Fruit fly (Drosophila melanogaster) whole organism, embryonic: ENCODE measurements around the gene gNacalpha.
A peak's percentile ranks its signal among the peaks of the same experiment; 100 is the strongest.

Experiments used
- ATbp ChIP-seq: fragments of 200-800 bp; sonication (Bioruptor generic); optimal IDR thresholded peaks from 2 replicates; lab custom pipeline; 2017; ENCODE audit warnings: missing biosample characterization, mild to moderate bottlenecking, missing genetic modification characterization, missing genetic modification reagents
- Asciz ChIP-seq: fragments of 200-800 bp; sonication (Bioruptor generic); optimal IDR thresholded peaks from 2 replicates; lab custom pipeline; 2017; ENCODE audit warnings: missing biosample characterization, mild to moderate bottlenecking, missing genetic modification characterization, missing genetic modification reagents
- Atf6 ChIP-seq: fragments of 200-800 bp; sonication (Bioruptor generic); IDR thresholded peaks from 2 replicates; pipeline ENCODE4 v1.3.6; 2022; ENCODE audit warnings: missing biosample characterization, missing genetic modification characterization
- CG10267 ChIP-seq: fragments of 200-800 bp; sonication (Bioruptor generic); optimal IDR thresholded peaks from 2 replicates; lab custom pipeline; 2018; ENCODE audit warnings: missing biosample characterization, mild to moderate bottlenecking, missing genetic modification characterization, moderate library complexity
- CG10366 ChIP-seq: fragments of 200-800 bp; sonication (Bioruptor generic); IDR thresholded peaks from 2 replicates; pipeline ENCODE4 v1.3.6; 2022; ENCODE audit warnings: missing biosample characterization, missing genetic modification characterization
- CG11696 ChIP-seq: fragments of 200-800 bp; sonication (Bioruptor generic); IDR thresholded peaks from 2 replicates; pipeline ENCODE4 v1.3.6; 2022; ENCODE audit warnings: missing biosample characterization, missing genetic modification characterization
- CG14014 ChIP-seq: fragments of 200-800 bp; sonication (Bioruptor generic); IDR thresholded peaks from 2 replicates; pipeline ENCODE4 v1.3.6; 2022; ENCODE audit warnings: missing biosample characterization, missing genetic modification characterization
- CG14860 ChIP-seq: fragments of 200-800 bp; sonication (Bioruptor generic); IDR thresholded peaks from 3 replicates; pipeline ENCODE4 v1.3.6; 2022; ENCODE audit warnings: missing biosample characterization, missing genetic modification characterization; ENCODE audit not compliant: partially characterized antibody
- CG15011 ChIP-seq: fragments of 200-800 bp; sonication (Bioruptor generic); optimal IDR thresholded peaks from 3 replicates; lab custom pipeline; 2018; ENCODE audit warnings: missing biosample characterization, mild to moderate bottlenecking, missing genetic modification characterization
- CG2202 ChIP-seq: fragments of 200-800 bp; sonication (Bioruptor generic); optimal IDR thresholded peaks from 2 replicates; lab custom pipeline; 2018; ENCODE audit warnings: missing biosample characterization, mild to moderate bottlenecking, missing genetic modification characterization
- CG30020 ChIP-seq: fragments of 200-800 bp; optimal IDR thresholded peaks from 2 replicates; lab custom pipeline; 2019; ENCODE audit warnings: missing biosample characterization, mild to moderate bottlenecking, missing genetic modification characterization, moderate library complexity
- CG31224 ChIP-seq: fragments of 200-800 bp; sonication (Bioruptor generic); IDR thresholded peaks from 2 replicates; pipeline ENCODE4 v1.3.6; 2022; ENCODE audit warnings: missing biosample characterization, missing genetic modification characterization
- CG6272 ChIP-seq: fragments of 200-800 bp; sonication (Bioruptor generic); IDR thresholded peaks from 2 replicates; pipeline ENCODE4 v1.3.6; 2022; ENCODE audit warnings: missing biosample characterization, missing genetic modification characterization
- CG7357 ChIP-seq: fragments of 200-800 bp; sonication (Bioruptor generic); IDR thresholded peaks from 3 replicates; pipeline ENCODE4 v1.3.6; 2022; ENCODE audit warnings: missing biosample characterization, missing genetic modification characterization
- CG8924 ChIP-seq: fragments of 200-800 bp; optimal IDR thresholded peaks from 3 replicates; lab custom pipeline; 2019; ENCODE audit warnings: missing biosample characterization, mild to moderate bottlenecking, missing genetic modification characterization, moderate library complexity
- CTCF ChIP-seq: fragments of 200-800 bp; sonication (Bioruptor generic); optimal IDR thresholded peaks from 2 replicates; lab custom pipeline; 2017; ENCODE audit warnings: missing biosample characterization, mild to moderate bottlenecking, missing genetic modification characterization, moderate library complexity
- D ChIP-seq, 2 experiments: fragments of 200-800 bp in 1 of 2; fragments of >200 bp in 1 of 2; sonication (Bioruptor generic) in 1 of 2; optimal IDR thresholded peaks; 2 replicates in 1 of 2; 3 replicates in 1 of 2; lab custom pipeline; 2017; ENCODE audit warnings: mild to moderate bottlenecking in 1 of 2, missing biosample characterization in 1 of 2, missing genetic modification characterization in 1 of 2, missing genetic modification reagents in 1 of 2
- D19A ChIP-seq: fragments of 200-800 bp; optimal IDR thresholded peaks from 3 replicates; lab custom pipeline; 2019; ENCODE audit warnings: missing biosample characterization, mild to moderate bottlenecking, missing genetic modification characterization, moderate library complexity
- Dek ChIP-seq: fragments of 200-800 bp; sonication (Bioruptor generic); optimal IDR thresholded peaks from 3 replicates; lab custom pipeline; 2019; ENCODE audit warnings: missing biosample characterization, mild to moderate bottlenecking, missing genetic modification characterization, moderate library complexity
- Dfd ChIP-seq, 2 experiments: fragments of >200 bp; optimal IDR thresholded peaks; 2 replicates each; lab custom pipeline; 2017; ENCODE audit warnings: missing biosample characterization in 2 of 2, missing genetic modification characterization in 2 of 2
- Dip2 ChIP-seq: fragments of 200-800 bp; sonication (Bioruptor generic); IDR thresholded peaks from 2 replicates; pipeline ENCODE4 v1.3.6; 2022; ENCODE audit warnings: missing biosample characterization, missing genetic modification characterization
- Dip3 ChIP-seq: fragments of 200-800 bp; sonication (Bioruptor generic); optimal IDR thresholded peaks from 3 replicates; lab custom pipeline; 2016; ENCODE audit warnings: missing biosample characterization, missing genetic modification characterization
- Fer2 ChIP-seq: fragments of 200-800 bp; sonication (Bioruptor generic); optimal IDR thresholded peaks from 2 replicates; lab custom pipeline; 2018; ENCODE audit warnings: missing biosample characterization, mild to moderate bottlenecking, missing genetic modification characterization, moderate library complexity
- Gug ChIP-seq: fragments of 200-800 bp; sonication (Bioruptor generic); IDR thresholded peaks from 4 replicates; pipeline ENCODE4 v1.3.6; 2022; ENCODE audit warnings: missing biosample characterization, missing genetic modification characterization
- Hr3 ChIP-seq: fragments of 200-800 bp; sonication (Bioruptor generic); optimal IDR thresholded peaks from 3 replicates; lab custom pipeline; 2016; ENCODE audit warnings: missing biosample characterization, missing genetic modification characterization
- Hr78 ChIP-seq, 2 experiments: fragments of 200-800 bp in 1 of 2; fragments of >200 bp in 1 of 2; sonication (Bioruptor generic) in 1 of 2; optimal IDR thresholded peaks; 2 replicates each; lab custom pipeline; 2017 to 2019; ENCODE audit warnings: missing biosample characterization in 2 of 2, missing genetic modification characterization in 2 of 2, mild to moderate bottlenecking in 1 of 2, moderate library complexity in 1 of 2
- ash1 ChIP-seq: fragments of 200-800 bp; sonication (Bioruptor generic); optimal IDR thresholded peaks from 2 replicates; lab custom pipeline; 2018; ENCODE audit warnings: missing biosample characterization, mild to moderate bottlenecking, missing genetic modification characterization
- bcd ChIP-seq: fragments of 200-800 bp; sonication (Bioruptor generic); optimal IDR thresholded peaks from 2 replicates; lab custom pipeline; 2017; ENCODE audit warnings: missing biosample characterization, mild to moderate bottlenecking, missing genetic modification characterization
- br ChIP-seq: fragments of >200 bp; optimal IDR thresholded peaks from 2 replicates; lab custom pipeline; 2017
- bsh ChIP-seq, 2 experiments: fragments of 200-800 bp; sonication (Bioruptor generic); optimal IDR thresholded peaks; 2 replicates each; lab custom pipeline; 2017 to 2018; ENCODE audit warnings: mild to moderate bottlenecking in 2 of 2, missing biosample characterization in 2 of 2, missing genetic modification characterization in 2 of 2, moderate library complexity in 1 of 2
- caup ChIP-seq: fragments of 200-800 bp; sonication (Bioruptor generic); optimal IDR thresholded peaks from 3 replicates; lab custom pipeline; 2017; ENCODE audit warnings: missing biosample characterization, mild to moderate bottlenecking, missing genetic modification characterization, moderate library complexity; ENCODE audit not compliant: severe bottlenecking
- cg ChIP-seq: fragments of 200-800 bp; sonication (Bioruptor generic); optimal IDR thresholded peaks from 3 replicates; lab custom pipeline; 2019; ENCODE audit warnings: missing biosample characterization, mild to moderate bottlenecking, missing genetic modification characterization, moderate library complexity
- crc ChIP-seq: fragments of 200-800 bp; sonication (Bioruptor generic); optimal IDR thresholded peaks from 2 replicates; lab custom pipeline; 2016; ENCODE audit warnings: missing biosample characterization, missing genetic modification characterization
- croc ChIP-seq: fragments of 200-800 bp; sonication (Bioruptor generic); conservative IDR thresholded peaks from 3 replicates; pipeline ENCODE4 v1.3.6; 2022; ENCODE audit warnings: missing biosample characterization, missing genetic modification characterization
- dpn ChIP-seq, 2 experiments: fragments of 200-800 bp; sonication (Bioruptor generic); optimal IDR thresholded peaks; 3 replicates each; lab custom pipeline; 2016; ENCODE audit warnings: missing biosample characterization in 2 of 2, missing genetic modification characterization in 2 of 2
- fd3F ChIP-seq: fragments of 200-800 bp; sonication (Bioruptor generic); optimal IDR thresholded peaks from 2 replicates; lab custom pipeline; 2018; ENCODE audit warnings: missing biosample characterization, mild to moderate bottlenecking, missing genetic modification characterization, moderate library complexity
- grau ChIP-seq: fragments of 200-800 bp; optimal IDR thresholded peaks from 3 replicates; lab custom pipeline; 2019; ENCODE audit warnings: missing biosample characterization, mild to moderate bottlenecking, missing genetic modification characterization, moderate library complexity
- kay ChIP-seq: fragments of 200-800 bp; sonication (Bioruptor generic); optimal IDR thresholded peaks from 2 replicates; lab custom pipeline; 2016; ENCODE audit warnings: missing biosample characterization, missing genetic modification characterization
- knrl ChIP-seq: fragments of 200-800 bp; sonication (Bioruptor generic); IDR thresholded peaks from 3 replicates; pipeline ENCODE4 v1.3.6; 2022; ENCODE audit warnings: missing biosample characterization, missing genetic modification characterization; ENCODE audit not compliant: partially characterized antibody
- lola ChIP-seq, 3 experiments: fragments of >200 bp in 2 of 3; fragments of 200-800 bp in 1 of 3; sonication (Bioruptor generic) in 1 of 3; optimal IDR thresholded peaks; 2 replicates each; lab custom pipeline; 2017 to 2019; ENCODE audit warnings: missing biosample characterization in 3 of 3, missing genetic modification characterization in 3 of 3, mild to moderate bottlenecking in 1 of 3, moderate library complexity in 1 of 3
- nerfin-2 ChIP-seq: fragments of 200-800 bp; sonication (Bioruptor generic); IDR thresholded peaks from 2 replicates; pipeline ENCODE4 v1.3.6; 2022; ENCODE audit warnings: missing biosample characterization, missing genetic modification characterization; ENCODE audit not compliant: partially characterized antibody
- sd ChIP-seq: fragments of 200-800 bp; sonication (Bioruptor generic); optimal IDR thresholded peaks from 3 replicates; lab custom pipeline; 2018; ENCODE audit warnings: missing biosample characterization, mild to moderate bottlenecking, missing genetic modification characterization, moderate library complexity
- sens-2 ChIP-seq: fragments of 200-800 bp; sonication (Bioruptor generic); IDR thresholded peaks from 2 replicates; pipeline ENCODE4 v1.3.6; 2022; ENCODE audit warnings: missing biosample characterization, missing genetic modification characterization
- stwl ChIP-seq: fragments of 200-800 bp; sonication (Bioruptor generic); optimal IDR thresholded peaks from 3 replicates; lab custom pipeline; 2018; ENCODE audit warnings: missing biosample characterization, mild to moderate bottlenecking, missing genetic modification characterization, moderate library complexity
- sug ChIP-seq: fragments of 200-800 bp; optimal IDR thresholded peaks from 2 replicates; lab custom pipeline; 2019; ENCODE audit warnings: missing biosample characterization, mild to moderate bottlenecking, missing genetic modification characterization, moderate library complexity
- tx ChIP-seq: fragments of 200-800 bp; sonication (Bioruptor generic); optimal IDR thresholded peaks from 2 replicates; lab custom pipeline; 2016; ENCODE audit warnings: missing biosample characterization, missing genetic modification characterization
- yki ChIP-seq: fragments of >200 bp; optimal IDR thresholded peaks from 3 replicates; lab custom pipeline; 2018
- z ChIP-seq: fragments of 200-800 bp; sonication (Bioruptor generic); IDR thresholded peaks from 3 replicates; pipeline ENCODE4 v1.3.6; 2022; ENCODE audit warnings: missing biosample characterization, missing genetic modification characterization
- zfh1 ChIP-seq: fragments of 200-800 bp; sonication (Bioruptor generic); IDR thresholded peaks from 3 replicates; pipeline ENCODE4 v1.3.6; 2022; ENCODE audit warnings: missing biosample characterization, missing genetic modification characterization
- zfh2 ChIP-seq: fragments of 200-800 bp; sonication (Bioruptor generic); optimal IDR thresholded peaks from 2 replicates; lab custom pipeline; 2016; ENCODE audit warnings: missing biosample characterization, missing genetic modification characterization

Gene gNacalpha

DNA sequence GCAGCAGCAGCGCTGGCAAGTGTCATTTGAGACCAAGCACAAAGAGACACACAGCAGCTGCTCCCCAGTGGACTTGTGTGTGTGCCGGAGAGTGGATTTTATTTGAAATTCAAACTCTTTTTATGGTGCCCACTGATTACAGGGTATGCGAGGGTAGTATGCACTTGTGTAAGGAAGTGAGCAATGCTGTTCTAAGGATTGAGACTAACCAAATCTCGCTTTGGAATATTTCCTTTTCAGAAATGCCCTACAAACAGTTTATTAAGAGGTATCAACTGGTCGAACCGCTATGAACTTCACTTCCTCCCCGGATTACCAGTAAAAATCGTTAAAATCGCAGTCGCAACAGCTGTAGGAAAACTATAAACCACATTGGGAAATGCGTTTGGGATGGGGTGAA is 38.7 kb downstream of the gNacalpha start (continued):
- peak; percentile 64; the same call in 1 of the 3 replicates for TF ChIP-seq z (GFP tag; lab: Robert Waterston, UW)
- peak in 1 of 3 experiments; percentile 89 for TF ChIP-seq lola (GFP tag; optimal IDR thresholded peaks at IDR 0.05; lab: Kevin White, UChicago)
- TF ChIP-seq bcd (GFP tag; lab: Kevin White, UChicago) = peak; percentile 89
- TF ChIP-seq cg (GFP tag; lab: Kevin White, UChicago) = peak; percentile 51
- TF ChIP-seq D (optimal IDR thresholded peaks at IDR 0.05; lab: Kevin White, UChicago) = no peak
- TF ChIP-seq D (GFP tag; optimal IDR thresholded peaks at IDR 0.05; lab: Kevin White, UChicago) = peak; percentile 94
- TF ChIP-seq bsh (GFP tag; optimal IDR thresholded peaks at IDR 0.05; lab: Kevin White, UChicago) = peak; percentile 41 to 96
- peak; percentile 85 for TF ChIP-seq kay (GFP tag; lab: Kevin White, UChicago)
- TF ChIP-seq Fer2 (tag; lab: Kevin White, UChicago) = peak; percentile 15
- peak; percentile 93 for TF ChIP-seq CG8924 (tag; lab: Kevin White, UChicago)
- peak; percentile 87 for TF ChIP-seq Atf6
- peak; percentile 92 for TF ChIP-seq CG10366 (GFP tag; lab: Robert Waterston, UW)
- TF ChIP-seq fd3F (GFP tag; lab: Kevin White, UChicago) = peak; percentile 50
- TF ChIP-seq zfh2 (GFP tag; lab: Kevin White, UChicago) = peak; percentile 40
- TF ChIP-seq Gug (GFP tag; lab: Robert Waterston, UW) = peak; percentile 95
- TF ChIP-seq Dip2 (GFP tag; lab: Robert Waterston, UW) = no peak
- peak; percentile 29 for TF ChIP-seq sd (tag; lab: Kevin White, UChicago)
- peak; percentile 82 for TF ChIP-seq Asciz (GFP tag; lab: Kevin White, UChicago)
- peak; percentile 54 for TF ChIP-seq CG30020 (tag; lab: Kevin White, UChicago)
- TF ChIP-seq CG14860 (GFP tag; lab: Robert Waterston, UW) = no peak
- TF ChIP-seq Hr78 (GFP tag; optimal IDR thresholded peaks at IDR 0.05; lab: Kevin White, UChicago) = peak in 1 of 2 experiments; percentile 68
- peak; percentile 58 for TF ChIP-seq Dek
- no peak for TF ChIP-seq knrl (GFP tag; lab: Robert Waterston, UW)
- peak; percentile 82 for TF ChIP-seq grau (tag; lab: Kevin White, UChicago)
- TF ChIP-seq CG10267 (tag; lab: Kevin White, UChicago) = peak; percentile 84
- no peak for TF ChIP-seq ash1 (GFP tag; lab: Kevin White, UChicago)
- TF ChIP-seq CG7357 (GFP tag; lab: Robert Waterston, UW) = peak; percentile 78; the same call in 2 of the 3 replicates
- TF ChIP-seq yki = no peak
- peak; percentile 86 for TF ChIP-seq D19A (tag; lab: Kevin White, UChicago)
- TF ChIP-seq Hr3 (GFP tag; lab: Kevin White, UChicago) = peak; percentile 91
- TF ChIP-seq CG14014 (GFP tag; lab: Robert Waterston, UW) = peak; percentile 91
- peak; percentile 71 for TF ChIP-seq Dip3
- TF ChIP-seq Dfd (GFP tag; optimal IDR thresholded peaks at IDR 0.05; lab: Kevin White, UChicago) = no peak
- peak; percentile 76 for TF ChIP-seq caup
- peak; percentile 98 for TF ChIP-seq zfh1 (GFP tag; lab: Robert Waterston, UW)
- TF ChIP-seq ATbp (GFP tag; lab: Kevin White, UChicago) = peak; percentile 94
- TF ChIP-seq sug (tag; lab: Kevin White, UChicago) = peak; percentile 50
- TF ChIP-seq crc = peak; percentile 82
- peak; percentile 94 for TF ChIP-seq tx
- no peak for TF ChIP-seq nerfin-2 (GFP tag; lab: Robert Waterston, UW)
- TF ChIP-seq croc (GFP tag; lab: Robert Waterston, UW) = peak; percentile 93
- peak; percentile 42 for TF ChIP-seq CTCF (GFP tag; lab: Kevin White, UChicago)
- peak; percentile 92 for TF ChIP-seq sens-2 (GFP tag; lab: Robert Waterston, UW)
- TF ChIP-seq CG6272 = peak; percentile 82
- no peak for TF ChIP-seq br (lab: Kevin White, UChicago)
- peak; percentile 80 for TF ChIP-seq CG11696
- TF ChIP-seq CG15011 = peak; percentile 58
- peak; percentile 91 for TF ChIP-seq CG2202 (tag; lab: Kevin White, UChicago)
- peak; percentile 44 for TF ChIP-seq stwl
- TF ChIP-seq CG31224 (GFP tag; lab: Robert Waterston, UW) = peak; percentile 70
- peak; percentile 93 to 95 for TF ChIP-seq dpn (GFP tag; optimal IDR thresholded peaks at IDR 0.05; lab: Kevin White, UChicago)
